Worm (Caenorhabditis elegans) whole organism, L2 larva: Measurements from ENCODE around the gene F52E1.9.

Experiments
- C34F6.9 ChIP-seq: fragments of 150-350 bp; optimal IDR thresholded peaks from 2 replicates; lab custom pipeline; 2014; ENCODE audit warnings: missing biosample characterization, missing genetic modification characterization
- F13H6.1 ChIP-seq: sonication (generic microtip); optimal IDR thresholded peaks from 2 replicates; lab custom pipeline; 2016; ENCODE audit warnings: missing genetic modification characterization, missing compliant biosample characterization
- R02D3.7 ChIP-seq: fragments of 150-350 bp; optimal IDR thresholded peaks from 2 replicates; lab custom pipeline; 2014; ENCODE audit warnings: missing biosample characterization, missing genetic modification characterization
- Y55F3AM.14 ChIP-seq: fragments of 200-800 bp; sonication (Bioruptor generic); optimal IDR thresholded peaks from 2 replicates; lab custom pipeline; 2018; ENCODE audit warnings: mild to moderate bottlenecking, missing genetic modification characterization, missing compliant biosample characterization
- ZK546.5 ChIP-seq: sonication (generic microtip); optimal IDR thresholded peaks from 2 replicates; lab custom pipeline; 2017; ENCODE audit warnings: missing biosample characterization, missing genetic modification characterization
- alr-1 ChIP-seq: fragments of 150-350 bp; optimal IDR thresholded peaks from 2 replicates; lab custom pipeline; 2014; ENCODE audit warnings: missing biosample characterization, missing genetic modification characterization
- aly-2 ChIP-seq: fragments of 150-350 bp; optimal IDR thresholded peaks from 2 replicates; lab custom pipeline; 2014; ENCODE audit warnings: missing biosample characterization, missing genetic modification characterization
- ama-1 ChIP-seq: fragments of 150-350 bp; optimal IDR thresholded peaks from 2 replicates; lab custom pipeline; 2018; ENCODE audit warnings: inconsistent platforms
- blmp-1 ChIP-seq: sonication (generic microtip); optimal IDR thresholded peaks from 2 replicates; lab custom pipeline; 2017; ENCODE audit warnings: missing genetic modification characterization, mild to moderate bottlenecking, missing compliant biosample characterization, antibody characterized with exemption, moderate library complexity; ENCODE audit not compliant: insufficient read depth
- ceh-16 ChIP-seq: fragments of 150-350 bp; optimal IDR thresholded peaks from 2 replicates; lab custom pipeline; 2014; ENCODE audit warnings: missing biosample characterization, missing genetic modification characterization
- crh-2 ChIP-seq: sonication (generic microtip); optimal IDR thresholded peaks from 2 replicates; lab custom pipeline; 2017; ENCODE audit warnings: missing biosample characterization, missing genetic modification characterization
- egl-27 ChIP-seq: sonication (generic microtip); optimal IDR thresholded peaks from 3 replicates; lab custom pipeline; 2017; ENCODE audit warnings: missing biosample characterization, missing genetic modification reagents, missing genetic modification characterization
- elt-1 ChIP-seq: fragments of 150-350 bp; optimal IDR thresholded peaks from 2 replicates; lab custom pipeline; 2014; ENCODE audit warnings: missing biosample characterization, missing genetic modification characterization
- fos-1 ChIP-seq: fragments of 150-350 bp; optimal IDR thresholded peaks from 2 replicates; lab custom pipeline; 2014; ENCODE audit warnings: missing biosample characterization, missing genetic modification characterization
- gmeb-1 ChIP-seq: fragments of 150-350 bp; optimal IDR thresholded peaks from 2 replicates; lab custom pipeline; 2014; ENCODE audit warnings: missing biosample characterization, missing genetic modification characterization
- lin-13 ChIP-seq: fragments of 150-350 bp; optimal IDR thresholded peaks from 2 replicates; lab custom pipeline; 2014; ENCODE audit warnings: missing biosample characterization, missing genetic modification reagents, missing genetic modification characterization
- lsy-2 ChIP-seq, 2 experiments: fragments of 150-350 bp in 1 of 2; sonication (generic microtip) in 1 of 2; optimal IDR thresholded peaks; 2 replicates each; lab custom pipeline; 2014 to 2017; ENCODE audit warnings: missing biosample characterization in 2 of 2, missing genetic modification characterization in 2 of 2
- mab-5 ChIP-seq: fragments of 150-350 bp; optimal IDR thresholded peaks from 2 replicates; lab custom pipeline; 2014; ENCODE audit warnings: missing biosample characterization, missing genetic modification characterization
- mbf-1 ChIP-seq: sonication (generic microtip); optimal IDR thresholded peaks from 2 replicates; lab custom pipeline; 2017; ENCODE audit warnings: missing biosample characterization, missing genetic modification characterization
- mdl-1 ChIP-seq, 2 experiments: fragments of 150-350 bp in 1 of 2; sonication (generic microtip) in 1 of 2; optimal IDR thresholded peaks; 2 replicates each; lab custom pipeline; 2017; ENCODE audit warnings: missing biosample characterization in 2 of 2, missing genetic modification characterization in 2 of 2
- nhr-10 ChIP-seq: sonication (generic microtip); optimal IDR thresholded peaks from 2 replicates; lab custom pipeline; 2017; ENCODE audit warnings: missing biosample characterization, missing genetic modification characterization
- nhr-11 ChIP-seq: fragments of 150-350 bp; optimal IDR thresholded peaks from 2 replicates; lab custom pipeline; 2014; ENCODE audit warnings: missing biosample characterization, missing genetic modification characterization
- nhr-129 ChIP-seq: fragments of 150-350 bp; optimal IDR thresholded peaks from 2 replicates; lab custom pipeline; 2014; ENCODE audit warnings: missing biosample characterization, missing genetic modification characterization
- nhr-21 ChIP-seq: fragments of 150-350 bp; optimal IDR thresholded peaks from 2 replicates; lab custom pipeline; 2014; ENCODE audit warnings: missing biosample characterization, missing genetic modification characterization
- nhr-23 ChIP-seq: fragments of 150-350 bp; optimal IDR thresholded peaks from 2 replicates; lab custom pipeline; 2014; ENCODE audit warnings: missing biosample characterization, missing genetic modification reagents, missing genetic modification characterization
- nhr-237 ChIP-seq: fragments of 150-350 bp; optimal IDR thresholded peaks from 2 replicates; lab custom pipeline; 2014; ENCODE audit warnings: missing biosample characterization, missing genetic modification characterization
- nhr-25 ChIP-seq: fragments of 150-350 bp; sonication (generic microtip); optimal IDR thresholded peaks from 3 replicates; lab custom pipeline; 2014; ENCODE audit warnings: missing biosample characterization, missing genetic modification characterization
- nhr-6 ChIP-seq: fragments of 150-350 bp; optimal IDR thresholded peaks from 2 replicates; lab custom pipeline; 2014; ENCODE audit warnings: missing biosample characterization, missing genetic modification characterization
- nhr-77 ChIP-seq: fragments of 150-350 bp; optimal IDR thresholded peaks from 2 replicates; lab custom pipeline; 2014; ENCODE audit warnings: missing biosample characterization, missing genetic modification characterization
- sem-4 ChIP-seq: fragments of 150-350 bp; optimal IDR thresholded peaks from 2 replicates; lab custom pipeline; 2014; ENCODE audit warnings: missing biosample characterization, missing genetic modification reagents, missing genetic modification characterization
- sma-3 ChIP-seq: sonication (generic microtip); optimal IDR thresholded peaks from 2 replicates; lab custom pipeline; 2016; ENCODE audit warnings: missing genetic modification reagents, missing genetic modification characterization, missing compliant biosample characterization
- sma-9 ChIP-seq, 2 experiments: fragments of 150-350 bp in 1 of 2; sonication (generic microtip) in 1 of 2; optimal IDR thresholded peaks; 2 replicates each; lab custom pipeline; 2014 to 2016; ENCODE audit warnings: missing genetic modification characterization in 2 of 2, mild to moderate bottlenecking in 1 of 2, missing biosample characterization in 1 of 2, missing compliant biosample characterization in 1 of 2, missing genetic modification reagents in 1 of 2, moderate library complexity in 1 of 2
- snpc-4 ChIP-seq: fragments of 150-350 bp; optimal IDR thresholded peaks from 2 replicates; lab custom pipeline; 2014; ENCODE audit warnings: missing biosample characterization, missing genetic modification characterization
- unc-39 ChIP-seq: fragments of 150-350 bp; optimal IDR thresholded peaks from 2 replicates; lab custom pipeline; 2014; ENCODE audit warnings: missing biosample characterization, missing genetic modification characterization
- unc-55 ChIP-seq: fragments of 150-350 bp; sonication (generic microtip); optimal IDR thresholded peaks from 3 replicates; lab custom pipeline; 2014; ENCODE audit warnings: missing biosample characterization, missing genetic modification reagents, missing genetic modification characterization
- unc-62 ChIP-seq: fragments of 150-350 bp; optimal IDR thresholded peaks from 2 replicates; lab custom pipeline; 2014; ENCODE audit warnings: missing biosample characterization, missing genetic modification reagents, missing genetic modification characterization
- ztf-11 ChIP-seq: sonication (generic microtip); optimal IDR thresholded peaks from 2 replicates; lab custom pipeline; 2017; ENCODE audit warnings: missing biosample characterization, missing genetic modification characterization
- ztf-4 ChIP-seq: fragments of 150-350 bp; optimal IDR thresholded peaks from 2 replicates; lab custom pipeline; 2014; ENCODE audit warnings: missing biosample characterization, missing genetic modification characterization

F52E1.9 gene

DNA sequence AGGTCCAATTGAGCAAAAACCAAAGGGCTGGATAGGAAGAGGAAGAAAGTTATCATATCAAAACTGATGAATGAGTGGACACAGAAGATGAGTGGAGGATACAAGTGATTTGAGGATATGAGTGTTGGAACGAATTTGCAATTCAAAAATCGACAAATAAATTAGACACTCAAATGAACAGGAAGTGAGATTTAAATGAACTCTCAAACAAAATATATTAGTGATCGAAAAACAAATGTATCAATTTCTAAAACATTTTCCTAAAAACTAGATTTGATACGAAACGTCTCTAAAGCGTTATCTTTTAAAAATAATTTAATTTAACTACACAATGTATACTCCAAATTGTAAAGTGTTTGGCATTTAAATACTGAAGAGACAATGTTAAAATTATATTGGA, 27.1 kb downstream of the F52E1.9 start, which contains the start of gene F38E1.10:
F38E1.10 (minus strand) TSS at position 101 of the 400 bp plus-strand sequence.
- no peak for TF ChIP-seq F13H6.1
- no peak for TF ChIP-seq nhr-25 (tag; lab: Kevin White, UChicago)
- TF ChIP-seq mbf-1: no peak
- no peak for TF ChIP-seq unc-55
- TF ChIP-seq nhr-77: no peak
- TF ChIP-seq ceh-16: no peak

DNA sequence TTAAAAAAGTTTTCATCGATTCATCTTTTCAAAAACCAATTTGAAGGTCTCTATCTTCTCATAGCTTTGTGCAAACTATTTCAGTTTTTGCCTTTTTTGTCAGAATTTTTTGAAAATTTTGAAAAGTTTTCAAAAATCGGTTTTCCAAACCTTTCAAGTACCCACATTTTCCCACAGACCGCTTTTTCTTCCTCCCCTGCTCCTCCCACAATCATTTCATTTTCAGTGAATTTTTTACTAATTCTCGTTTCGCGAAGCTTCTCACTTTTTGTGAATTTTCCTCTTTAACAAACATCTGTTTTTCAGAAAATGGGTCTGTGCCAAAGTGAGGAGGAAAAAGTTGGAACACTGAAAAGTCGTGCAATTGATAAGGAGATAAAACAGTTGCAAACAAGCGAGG, 31.8 kb downstream of the F52E1.9 start, which contains the start of gene gpa-2:
gpa-2 (plus strand) TSS at position 301 of the 400 bp plus-strand sequence.
- no peak for TF ChIP-seq unc-39 (tag; lab: Kevin White, UChicago)
- TF ChIP-seq blmp-1: no peak
- TF ChIP-seq unc-62 (GFP tag; lab: Kevin White, UChicago): no peak
- no peak for TF ChIP-seq sma-9 (GFP tag; optimal IDR thresholded peaks at IDR 0.05; lab: Kevin White, UChicago)
- TF ChIP-seq sma-9 (tag; optimal IDR thresholded peaks at IDR 0.05; lab: Kevin White, UChicago): no peak
- TF ChIP-seq unc-55: no peak
- TF ChIP-seq sma-3 (GFP tag; lab: Kevin White, UChicago): no peak
- no peak for TF ChIP-seq gmeb-1 (tag; lab: Kevin White, UChicago)
- no peak for TF ChIP-seq ZK546.5 (tag; lab: Kevin White, UChicago)
- TF ChIP-seq nhr-237 (tag; lab: Kevin White, UChicago): no peak
- no peak for TF ChIP-seq R02D3.7 (tag; lab: Kevin White, UChicago)
- no peak for TF ChIP-seq nhr-23 (tag; lab: Kevin White, UChicago)
- no peak for TF ChIP-seq nhr-129 (tag; lab: Kevin White, UChicago)
- no peak for TF ChIP-seq ama-1 (lab: Kevin White, UChicago)

DNA sequence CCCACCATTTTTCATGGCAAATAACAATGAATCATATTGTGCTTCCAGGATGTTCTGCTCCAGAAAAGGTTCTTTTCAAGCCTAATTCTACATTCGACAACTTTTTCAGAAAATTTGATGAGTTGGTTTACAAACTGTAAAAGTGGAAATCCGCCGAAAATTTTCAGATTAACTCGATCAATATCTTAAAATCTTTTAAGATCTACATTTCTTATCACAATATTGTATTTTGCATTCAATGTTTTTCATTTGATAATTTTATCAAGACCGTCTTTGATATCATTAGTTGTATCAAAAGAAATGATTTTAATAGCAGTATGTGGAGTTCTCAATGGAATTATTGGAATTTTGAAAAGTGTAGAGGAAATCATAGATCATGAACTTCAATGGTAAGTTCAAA, 42.7 kb downstream of the F52E1.9 start, which contains the start of gene F38E1.6:
F38E1.6 (plus strand) TSS at position 301 of the 400 bp plus-strand sequence.
- no peak for TF ChIP-seq ceh-16
- no peak for TF ChIP-seq nhr-6 (tag; lab: Kevin White, UChicago)
- TF ChIP-seq Y55F3AM.14 (GFP tag; lab: Kevin White, UChicago): no peak
- TF ChIP-seq mab-5 (tag; lab: Kevin White, UChicago): no peak
- no peak for TF ChIP-seq sem-4 (tag; lab: Kevin White, UChicago)
- TF ChIP-seq unc-62 (GFP tag; lab: Kevin White, UChicago): no peak
- no peak for TF ChIP-seq nhr-237 (tag; lab: Kevin White, UChicago)
- no peak for TF ChIP-seq aly-2 (tag; lab: Kevin White, UChicago)
- TF ChIP-seq nhr-25 (tag; lab: Kevin White, UChicago): no peak
- no peak for TF ChIP-seq gmeb-1 (tag; lab: Kevin White, UChicago)
- no peak for TF ChIP-seq sma-9 (GFP tag; optimal IDR thresholded peaks at IDR 0.05; lab: Kevin White, UChicago)
- TF ChIP-seq sma-9 (tag; optimal IDR thresholded peaks at IDR 0.05; lab: Kevin White, UChicago): no peak
- no peak for TF ChIP-seq nhr-11
- no peak for TF ChIP-seq nhr-129 (tag; lab: Kevin White, UChicago)
- TF ChIP-seq lsy-2 (tag; optimal IDR thresholded peaks at IDR 0.05; lab: Kevin White, UChicago): no peak
- no peak for TF ChIP-seq sma-3 (GFP tag; lab: Kevin White, UChicago)
- TF ChIP-seq ama-1 (lab: Kevin White, UChicago): no peak
- TF ChIP-seq egl-27 (tag; lab: Kevin White, UChicago): no peak
- no peak for TF ChIP-seq crh-2 (tag; lab: Kevin White, UChicago)
- TF ChIP-seq mdl-1 (tag; optimal IDR thresholded peaks at IDR 0.05; lab: Kevin White, UChicago): no peak

DNA sequence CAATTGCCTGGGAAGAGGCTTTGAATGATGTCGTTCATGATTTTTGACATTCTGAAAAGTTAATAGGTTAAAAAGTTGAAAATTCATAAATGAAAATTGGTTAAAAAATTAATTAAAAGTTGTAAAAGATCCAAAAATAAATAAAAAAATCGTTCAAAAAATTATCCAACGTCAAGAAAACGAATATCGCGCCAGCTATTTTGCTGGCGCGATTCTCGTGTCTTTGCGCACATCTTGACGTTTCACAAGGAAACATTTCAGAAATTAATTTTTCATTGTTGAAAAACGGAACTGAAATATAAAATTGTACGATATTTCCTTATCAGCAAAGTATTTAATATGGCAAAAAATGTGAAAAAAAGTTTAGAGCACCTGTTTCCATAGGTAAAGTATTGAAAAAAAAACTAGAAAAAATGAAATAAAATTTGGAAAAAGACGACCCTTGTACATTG, 43.3 kb downstream of the F52E1.9 start, which contains the start of gene mpdu-1:
mpdu-1 (minus strand) TSS at position 51 of the 452 bp plus-strand sequence.
- TF ChIP-seq mbf-1: no peak
- peak; percentile 64 for TF ChIP-seq lin-13
- peak; percentile 17 for TF ChIP-seq sem-4 (tag; lab: Kevin White, UChicago)
- no peak for TF ChIP-seq ZK546.5 (tag; lab: Kevin White, UChicago)
- TF ChIP-seq crh-2 (tag; lab: Kevin White, UChicago): peak; percentile 71
- peak; percentile 61 for TF ChIP-seq nhr-6 (tag; lab: Kevin White, UChicago)
- peak; percentile 2 for TF ChIP-seq R02D3.7 (tag; lab: Kevin White, UChicago)
- TF ChIP-seq F13H6.1: peak; percentile 61
- peak; percentile 44 for TF ChIP-seq nhr-21 (tag; lab: Kevin White, UChicago)
- peak; percentile 39 to 86 for TF ChIP-seq lsy-2 (tag; optimal IDR thresholded peaks at IDR 0.05; lab: Kevin White, UChicago)
- TF ChIP-seq elt-1 (tag; lab: Kevin White, UChicago): no peak
- peak; percentile 77 for TF ChIP-seq unc-55
- TF ChIP-seq snpc-4 (tag; lab: Kevin White, UChicago): peak; percentile 77
- TF ChIP-seq Y55F3AM.14 (GFP tag; lab: Kevin White, UChicago): no peak
- TF ChIP-seq ztf-4 (tag; lab: Kevin White, UChicago): peak; percentile 48
- TF ChIP-seq ztf-11: no peak
- peak; percentile 50 for TF ChIP-seq egl-27 (tag; lab: Kevin White, UChicago)
- TF ChIP-seq blmp-1: no peak
- no peak for TF ChIP-seq mab-5 (tag; lab: Kevin White, UChicago)
- TF ChIP-seq fos-1 (tag; lab: Kevin White, UChicago): peak; percentile 75
- peak; percentile 77 for TF ChIP-seq sma-9 (GFP tag; optimal IDR thresholded peaks at IDR 0.05; lab: Kevin White, UChicago)
- no peak for TF ChIP-seq sma-9 (tag; optimal IDR thresholded peaks at IDR 0.05; lab: Kevin White, UChicago)
- no peak for TF ChIP-seq nhr-10 (tag; lab: Kevin White, UChicago)
- TF ChIP-seq gmeb-1 (tag; lab: Kevin White, UChicago): peak; percentile 78
- TF ChIP-seq alr-1: peak; percentile 24
- TF ChIP-seq sma-3 (GFP tag; lab: Kevin White, UChicago): peak; percentile 48
- TF ChIP-seq C34F6.9 (tag; lab: Kevin White, UChicago): peak; percentile 80
